Worm (Caenorhabditis elegans): ENCODE data around the gene rnr-2.

Gene rnr-2

ce11 chrIII:4088338-4088918 lies 6.3 kb downstream of the rnr-2 start:
- no peak for TF ChIP-seq ztf-25 (GFP tag; IDR thresholded peaks at IDR 0.05)
- no peak for TF ChIP-seq cebp-1 (GFP tag; IDR thresholded peaks at IDR 0.05)
- TF ChIP-seq cebp-1 (tag; optimal IDR thresholded peaks at IDR 0.05) = peak; percentile 12
- TF ChIP-seq nhr-80 (tag; optimal IDR thresholded peaks at IDR 0.05) = peak; percentile 55
- no peak for TF ChIP-seq B0035.1 (tag; optimal IDR thresholded peaks at IDR 0.05)
- no peak for TF ChIP-seq nhr-27 (tag; optimal IDR thresholded peaks at IDR 0.05)

- TF ChIP-seq lin-54 (GFP tag; optimal IDR thresholded peaks at IDR 0.05) (peak; percentile 87), B0336.3 (GFP tag; IDR thresholded peaks at IDR 0.05) (peak; percentile 43; the same call in 1 of the 2 replicates), madf-3 (GFP tag; IDR thresholded peaks at IDR 0.05) (peak; percentile 98), lin-26 (GFP tag; IDR thresholded peaks at IDR 0.05) (no peak), egl-18 (GFP tag; IDR thresholded peaks at IDR 0.05) (no peak), B0035.1 (tag; optimal IDR thresholded peaks at IDR 0.05) (no peak), nfyb-1 (GFP tag; IDR thresholded peaks at IDR 0.05) (0 out of 2 replicates have a peak, but pooled peaks have one; percentile 56), nhr-90 (tag; optimal IDR thresholded peaks at IDR 0.05) (no peak), sea-2 (GFP tag; IDR thresholded peaks at IDR 0.05) (no peak), chd-7 (tag; optimal IDR thresholded peaks at IDR 0.05) (no peak), rcor-1 (GFP tag; IDR thresholded peaks at IDR 0.05) (0 out of 2 replicates have a peak, but pooled peaks have one; percentile 39), bed-2 (GFP tag; IDR thresholded peaks at IDR 0.05) (no peak), K12H6.12 (tag; optimal IDR thresholded peaks at IDR 0.05) (peak; percentile 73), nhr-27 (tag; optimal IDR thresholded peaks at IDR 0.05) (no peak), F33H1.4 (GFP tag; IDR thresholded peaks at IDR 0.05) (no peak), ceh-79 (tag; optimal IDR thresholded peaks at IDR 0.05) (no peak), snpc-4 (GFP tag; optimal IDR thresholded peaks at IDR 0.05) (no peak), snpc-4 (tag; optimal IDR thresholded peaks at IDR 0.05) (peak in 3 of 4 experiments; percentile 15 to 42 (median 23)), cebp-1 (GFP tag; IDR thresholded peaks at IDR 0.05) (peak; percentile 86), cebp-1 (tag; optimal IDR thresholded peaks at IDR 0.05) (peak; percentile 92), F57A8.1 (GFP tag; optimal IDR thresholded peaks at IDR 0.05) (no peak), dox-1 (GFP tag; IDR thresholded peaks at IDR 0.05) (peak; percentile 64; the same call in 1 of the 2 replicates), efl-1 (GFP tag; optimal IDR thresholded peaks at IDR 0.05) (peak; percentile 59), ZK185.1 (tag; optimal IDR thresholded peaks at IDR 0.05; ENCODE audit: poor library complexity, severe bottlenecking) (peak; percentile 20), snpc-1.1 (tag; optimal IDR thresholded peaks at IDR 0.05; ENCODE audit: insufficient read depth) (no peak), unc-62 (GFP tag; optimal IDR thresholded peaks at IDR 0.05) (no peak), ztf-18 (tag; optimal IDR thresholded peaks at IDR 0.05) (no peak), aptf-2 (GFP tag; conservative IDR thresholded peaks at IDR 0.05) (no peak), ama-1 (optimal IDR thresholded peaks at IDR 0.05) (peak; percentile 63), ama-1 (GFP tag; optimal IDR thresholded peaks at IDR 0.05) (no peak), madf-6 (GFP tag; IDR thresholded peaks at IDR 0.05) (no peak), ztf-22 (GFP tag; optimal IDR thresholded peaks at IDR 0.05) (no peak), ceh-40 (GFP tag; IDR thresholded peaks at IDR 0.05) (no peak), hmg-1.2 (GFP tag; IDR thresholded peaks at IDR 0.05) (peak; percentile 56), F39B2.1 (GFP tag; IDR thresholded peaks at IDR 0.05) (no peak), snpc-3.4 (tag; optimal IDR thresholded peaks at IDR 0.05) (no peak), zfh-2 (GFP tag; conservative IDR thresholded peaks at IDR 0.05) (peak; percentile 91), hrde-1 (tag; optimal IDR thresholded peaks at IDR 0.05; ENCODE audit: borderline replicate concordance) (no peak), ztf-26 (tag; optimal IDR thresholded peaks at IDR 0.05) (peak; percentile 41), attf-5 (GFP tag; optimal IDR thresholded peaks at IDR 0.05) (peak; percentile 94), athp-1 (tag; optimal IDR thresholded peaks at IDR 0.05) (no peak), ceh-100 (GFP tag; IDR thresholded peaks at IDR 0.05) (no peak), B0019.2 (GFP tag; conservative IDR thresholded peaks at IDR 0.05) (no peak), unc-130 (GFP tag; optimal IDR thresholded peaks at IDR 0.05) (no peak), egrh-3 (GFP tag; IDR thresholded peaks at IDR 0.05) (no peak)
Observed at ce11 chrIII:4087565-4087964, 7.2 kb downstream of the rnr-2 start.
